Fruit fly (Drosophila melanogaster) whole organism, embryonic: Measurements from ENCODE around the gene zld.

Experiments
- BEAF-32 ChIP-seq: fragments of 200-800 bp; sonication (Bioruptor generic); optimal IDR thresholded peaks from 3 replicates; lab custom pipeline; 2017; ENCODE audit warnings: missing biosample characterization, missing genetic modification characterization, mild to moderate bottlenecking, moderate library complexity, missing genetic modification reagents
- CG10274 ChIP-seq: fragments of 200-800 bp; sonication (Bioruptor generic); optimal IDR thresholded peaks from 3 replicates; lab custom pipeline; 2017; ENCODE audit warnings: missing biosample characterization, mild to moderate bottlenecking, missing genetic modification characterization
- CG11456 ChIP-seq: fragments of 200-800 bp; sonication (Bioruptor generic); IDR thresholded peaks from 3 replicates; pipeline ENCODE4 v1.3.6; 2022; ENCODE audit warnings: missing biosample characterization, missing genetic modification characterization
- CG12942 ChIP-seq: fragments of 200-800 bp; sonication (Bioruptor generic); optimal IDR thresholded peaks from 3 replicates; lab custom pipeline; 2016; ENCODE audit warnings: missing biosample characterization, missing genetic modification characterization
- CG13287 ChIP-seq: fragments of 200-800 bp; sonication (Bioruptor generic); IDR thresholded peaks from 2 replicates; pipeline ENCODE4 v1.3.6; 2022; ENCODE audit warnings: missing biosample characterization, missing genetic modification characterization; ENCODE audit not compliant: partially characterized antibody
- CG15601 ChIP-seq: fragments of 200-800 bp; sonication (Bioruptor generic); optimal IDR thresholded peaks from 3 replicates; lab custom pipeline; 2019; ENCODE audit warnings: missing biosample characterization, mild to moderate bottlenecking, missing genetic modification characterization, moderate library complexity
- CG16863 ChIP-seq: fragments of 200-800 bp; sonication (Bioruptor generic); optimal IDR thresholded peaks from 3 replicates; lab custom pipeline; 2016; ENCODE audit warnings: missing biosample characterization, missing genetic modification characterization
- CG30403 ChIP-seq: fragments of 200-800 bp; sonication (Bioruptor generic); optimal IDR thresholded peaks from 3 replicates; lab custom pipeline; 2016; ENCODE audit warnings: missing biosample characterization, missing genetic modification characterization
- CG30431 ChIP-seq: fragments of 200-800 bp; sonication (Bioruptor generic); optimal IDR thresholded peaks from 2 replicates; lab custom pipeline; 2017; ENCODE audit warnings: missing biosample characterization, missing genetic modification characterization
- CG33557 ChIP-seq: fragments of 200-800 bp; sonication (Bioruptor generic); optimal IDR thresholded peaks from 2 replicates; lab custom pipeline; 2019; ENCODE audit warnings: missing biosample characterization, mild to moderate bottlenecking, missing genetic modification characterization, moderate library complexity
- CG34376 ChIP-seq: fragments of 200-800 bp; sonication (Bioruptor generic); optimal IDR thresholded peaks from 2 replicates; lab custom pipeline; 2018; ENCODE audit warnings: missing biosample characterization, mild to moderate bottlenecking, missing genetic modification characterization
- CG34422 ChIP-seq: fragments of 200-800 bp; sonication (Bioruptor generic); IDR thresholded peaks from 3 replicates; pipeline ENCODE4 v1.3.6; 2022; ENCODE audit warnings: missing biosample characterization, missing genetic modification characterization
- CG3726 ChIP-seq: fragments of 200-800 bp; sonication (Bioruptor generic); IDR thresholded peaks from 3 replicates; pipeline ENCODE4, ENCODE4 v1.3.6; 2022; ENCODE audit warnings: missing biosample characterization, missing genetic modification characterization
- CG3847 ChIP-seq: fragments of 200-800 bp; sonication (Bioruptor generic); IDR thresholded peaks from 2 replicates; pipeline ENCODE4 v1.3.6; 2022; ENCODE audit warnings: missing biosample characterization, missing genetic modification characterization
- CG6683 ChIP-seq: fragments of 200-800 bp; sonication (Bioruptor generic); optimal IDR thresholded peaks from 2 replicates; lab custom pipeline; 2017; ENCODE audit warnings: missing biosample characterization, mild to moderate bottlenecking, missing genetic modification characterization, missing genetic modification reagents
- CoRest ChIP-seq: fragments of 200-800 bp; sonication (Bioruptor generic); optimal IDR thresholded peaks from 3 replicates; lab custom pipeline; 2018; ENCODE audit warnings: missing biosample characterization, mild to moderate bottlenecking, missing genetic modification characterization, moderate library complexity
- Dref ChIP-seq: fragments of 200-800 bp; sonication (Bioruptor generic); IDR thresholded peaks from 2 replicates; pipeline ENCODE4 v1.3.6; 2022; ENCODE audit warnings: missing biosample characterization, missing genetic modification characterization
- Hmx ChIP-seq: fragments of 200-800 bp; sonication (Bioruptor generic); optimal IDR thresholded peaks from 2 replicates; lab custom pipeline; 2016; ENCODE audit warnings: missing biosample characterization, missing genetic modification characterization
- Lpt ChIP-seq: fragments of >200 bp; optimal IDR thresholded peaks from 2 replicates; lab custom pipeline; 2018; ENCODE audit warnings: missing biosample characterization, missing genetic modification characterization
- MBD-R2 ChIP-seq: fragments of 200-800 bp; sonication (Bioruptor generic); IDR thresholded peaks from 2 replicates; pipeline ENCODE4 v1.3.6; 2022; ENCODE audit warnings: missing biosample characterization, missing genetic modification characterization
- MESR4 ChIP-seq: fragments of 200-800 bp; sonication (Bioruptor generic); optimal IDR thresholded peaks from 2 replicates; lab custom pipeline; 2018; ENCODE audit warnings: missing biosample characterization, mild to moderate bottlenecking, missing genetic modification characterization, moderate library complexity
- Max ChIP-seq: fragments of 200-800 bp; sonication (Bioruptor generic); optimal IDR thresholded peaks from 2 replicates; lab custom pipeline; 2016; ENCODE audit warnings: missing biosample characterization, mild to moderate bottlenecking, missing genetic modification characterization
- Med ChIP-seq: fragments of 200-800 bp; sonication (Bioruptor generic); peaks from one replicate; lab custom pipeline; 2016; ENCODE audit warnings: missing biosample characterization, missing genetic modification characterization, mild to moderate bottlenecking, inconsistent platforms, moderate library complexity
- Nf-YB ChIP-seq: fragments of 200-800 bp; sonication (Bioruptor generic); optimal IDR thresholded peaks from 3 replicates; lab custom pipeline; 2019; ENCODE audit warnings: missing biosample characterization, mild to moderate bottlenecking, missing genetic modification characterization, moderate library complexity
- Rx ChIP-seq: fragments of 200-800 bp; sonication (Bioruptor generic); IDR thresholded peaks from 2 replicates; pipeline ENCODE4 v1.3.6; 2022; ENCODE audit warnings: missing biosample characterization, missing genetic modification characterization
- Scr ChIP-seq: fragments of 200-800 bp; sonication (Bioruptor generic); IDR thresholded peaks from 2 replicates; pipeline ENCODE4 v1.3.6; 2022; ENCODE audit warnings: missing biosample characterization, missing genetic modification characterization; ENCODE audit not compliant: partially characterized antibody
- Six4 ChIP-seq: fragments of 200-800 bp; sonication (Bioruptor generic); optimal IDR thresholded peaks from 2 replicates; lab custom pipeline; 2016; ENCODE audit warnings: missing biosample characterization, missing genetic modification characterization
- Sry-δ ChIP-seq: fragments of 200-800 bp; sonication (Bioruptor generic); optimal IDR thresholded peaks from 2 replicates; lab custom pipeline; 2016; ENCODE audit warnings: missing biosample characterization, missing genetic modification characterization
- Stat92E ChIP-seq, 3 experiments: fragments of >200 bp in 2 of 3; fragments of 200-800 bp in 1 of 3; sonication (Bioruptor generic) in 1 of 3; optimal IDR thresholded peaks; 2 replicates each; lab custom pipeline; 2017 to 2019; ENCODE audit warnings: missing biosample characterization in 3 of 3, missing genetic modification characterization in 3 of 3, mild to moderate bottlenecking in 1 of 3, moderate library complexity in 1 of 3
- YL-1 ChIP-seq: fragments of 200-800 bp; sonication (Bioruptor generic); optimal IDR thresholded peaks from 3 replicates; lab custom pipeline; 2017; ENCODE audit warnings: missing biosample characterization, mild to moderate bottlenecking, missing genetic modification characterization
- ac ChIP-seq: fragments of 200-800 bp; sonication (Bioruptor generic); optimal IDR thresholded peaks from 3 replicates; lab custom pipeline; 2017; ENCODE audit warnings: missing biosample characterization, mild to moderate bottlenecking, missing genetic modification characterization
- ato ChIP-seq: fragments of 200-800 bp; sonication (Bioruptor generic); IDR thresholded peaks from 2 replicates; pipeline ENCODE4 v1.3.6; 2022; ENCODE audit warnings: missing biosample characterization, missing genetic modification characterization; ENCODE audit not compliant: partially characterized antibody
- cas ChIP-seq: fragments of 200-800 bp; sonication (Bioruptor generic); IDR thresholded peaks from 2 replicates; pipeline ENCODE4 v1.3.6; 2022; ENCODE audit warnings: missing biosample characterization, missing genetic modification characterization
- crp ChIP-seq, 2 experiments: fragments of 200-800 bp; sonication (Bioruptor generic); optimal IDR thresholded peaks; 2 replicates in 1 of 2; 3 replicates in 1 of 2; lab custom pipeline; 2017; ENCODE audit warnings: missing biosample characterization in 2 of 2, missing genetic modification characterization in 2 of 2, mild to moderate bottlenecking in 1 of 2, moderate library complexity in 1 of 2
- emc ChIP-seq: fragments of 200-800 bp; sonication (Bioruptor generic); optimal IDR thresholded peaks from 2 replicates; lab custom pipeline; 2016; ENCODE audit warnings: missing biosample characterization, missing genetic modification characterization
- fd96Cb ChIP-seq: fragments of 200-800 bp; sonication (Bioruptor generic); optimal IDR thresholded peaks from 2 replicates; lab custom pipeline; 2018; ENCODE audit warnings: missing biosample characterization, mild to moderate bottlenecking, missing genetic modification characterization, moderate library complexity
- ftz-f1 ChIP-seq: fragments of 200-800 bp; sonication (Bioruptor generic); optimal IDR thresholded peaks from 2 replicates; lab custom pipeline; 2016; ENCODE audit warnings: missing biosample characterization, missing genetic modification characterization
- gsb-n ChIP-seq: fragments of 200-800 bp; sonication (Bioruptor generic); optimal IDR thresholded peaks from 3 replicates; lab custom pipeline; 2018; ENCODE audit warnings: missing biosample characterization, mild to moderate bottlenecking, missing genetic modification characterization
- ro ChIP-seq: fragments of 200-800 bp; sonication (Bioruptor generic); IDR thresholded peaks from 2 replicates; pipeline ENCODE4 v1.3.6; 2022; ENCODE audit warnings: missing biosample characterization, missing genetic modification characterization
- sc ChIP-seq, 3 experiments: fragments of >200 bp in 2 of 3; fragments of 200-800 bp in 1 of 3; sonication (Bioruptor generic) in 1 of 3; optimal IDR thresholded peaks; 2 replicates in 2 of 3; 3 replicates in 1 of 3; lab custom pipeline; 2017; ENCODE audit warnings: mild to moderate bottlenecking in 1 of 3, missing biosample characterization in 1 of 3, missing genetic modification characterization in 1 of 3, missing genetic modification reagents in 1 of 3
- sens ChIP-seq: fragments of 200-800 bp; sonication (Bioruptor generic); peaks from one replicate; lab custom pipeline; 2016; ENCODE audit warnings: missing biosample characterization, missing genetic modification characterization
- sr ChIP-seq: fragments of 200-800 bp; sonication (Bioruptor generic); IDR thresholded peaks from 3 replicates; pipeline ENCODE4 v1.3.6; 2022; ENCODE audit warnings: missing biosample characterization, missing genetic modification characterization
- tna ChIP-seq: fragments of 200-800 bp; sonication (Bioruptor generic); IDR thresholded peaks from 2 replicates; pipeline ENCODE4 v1.3.6; 2022; ENCODE audit warnings: missing biosample characterization, missing genetic modification characterization; ENCODE audit not compliant: partially characterized antibody
- trem ChIP-seq: fragments of 200-800 bp; optimal IDR thresholded peaks from 3 replicates; lab custom pipeline; 2019; ENCODE audit warnings: missing biosample characterization, mild to moderate bottlenecking, missing genetic modification characterization, moderate library complexity
- tx ChIP-seq: fragments of 200-800 bp; sonication (Bioruptor generic); optimal IDR thresholded peaks from 2 replicates; lab custom pipeline; 2016; ENCODE audit warnings: missing biosample characterization, missing genetic modification characterization
- unc-4 ChIP-seq: fragments of 200-800 bp; sonication (Bioruptor generic); IDR thresholded peaks from 2 replicates; pipeline ENCODE4 v1.3.6; 2022; ENCODE audit warnings: missing biosample characterization, missing genetic modification characterization; ENCODE audit not compliant: partially characterized antibody
- zfh1 ChIP-seq: fragments of 200-800 bp; sonication (Bioruptor generic); IDR thresholded peaks from 3 replicates; pipeline ENCODE4 v1.3.6; 2022; ENCODE audit warnings: missing biosample characterization, missing genetic modification characterization

Gene zld

DNA sequence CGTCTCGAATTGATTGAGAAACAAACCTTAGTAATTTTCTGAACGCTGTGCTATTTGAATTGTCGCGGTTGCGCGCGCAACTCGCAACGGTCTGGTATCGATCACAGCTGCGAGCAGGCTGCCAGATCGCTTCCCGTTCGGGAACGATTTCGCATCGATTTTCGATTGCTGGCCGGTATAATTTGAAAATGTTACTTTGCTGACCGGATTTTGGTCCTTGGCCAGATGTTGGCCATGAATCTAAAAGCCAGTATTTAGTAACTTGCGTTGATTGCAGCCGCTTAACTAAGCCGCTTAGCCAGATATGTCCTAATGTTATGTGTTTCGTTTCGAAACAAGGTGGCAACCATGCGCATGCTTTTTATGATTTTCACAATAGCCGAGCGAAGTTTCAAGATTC is 34.8 kb downstream of the zld start (continued):
- no peak for TF ChIP-seq CG11456
- peak; percentile 69 for TF ChIP-seq CG3847 (GFP tag; lab: Robert Waterston, UW)
- no peak for TF ChIP-seq ac
- TF ChIP-seq fd96Cb (tag; lab: Kevin White, UChicago): no peak
- peak; percentile 16 for TF ChIP-seq sens (GFP tag; lab: Kevin White, UChicago)
- TF ChIP-seq cas (GFP tag; lab: Robert Waterston, UW): no peak
- TF ChIP-seq Lpt (GFP tag; lab: Kevin White, UChicago): no peak
- no peak for TF ChIP-seq Hmx (GFP tag; lab: Kevin White, UChicago)
- TF ChIP-seq Six4 (GFP tag; lab: Kevin White, UChicago): no peak
- no peak for TF ChIP-seq MESR4 (GFP tag; lab: Kevin White, UChicago)
- no peak for TF ChIP-seq sr
- TF ChIP-seq crp (GFP tag; optimal IDR thresholded peaks at IDR 0.05; lab: Kevin White, UChicago): peak in 1 of 2 experiments; percentile 59
- TF ChIP-seq, all 482 proteins: peak for 84

DNA sequence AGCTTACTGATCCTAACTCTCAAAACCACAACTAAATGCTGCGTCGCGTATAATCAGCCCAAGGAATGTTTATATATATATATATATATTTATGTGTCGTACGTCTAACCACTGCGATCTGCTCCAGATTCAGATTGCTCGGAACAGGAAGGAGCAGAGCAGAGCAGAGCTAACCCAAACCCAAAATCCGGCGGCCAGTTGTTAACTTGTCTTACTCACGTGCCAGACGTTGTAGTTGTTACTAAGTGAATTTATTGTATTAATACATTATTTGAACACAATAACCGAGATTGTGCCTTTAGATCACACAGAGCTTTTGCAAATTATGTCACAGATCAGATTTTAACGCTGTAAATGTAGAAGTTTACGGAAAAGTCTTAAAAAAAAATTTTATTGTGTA is 35.3 kb downstream of the zld start, which contains the start of gene Alr:
Gene Alr, plus strand, starts transcription at position 301 of the 400 bp plus-strand sequence.
- TF ChIP-seq sc (optimal IDR thresholded peaks at IDR 0.05; lab: Kevin White, UChicago) (no peak), sc (GFP tag; optimal IDR thresholded peaks at IDR 0.05; lab: Kevin White, UChicago) (no peak), CG34376 (no peak), Rx (GFP tag; lab: Robert Waterston, UW) (no peak), CG30431 (GFP tag; lab: Kevin White, UChicago) (no peak), zfh1 (GFP tag; lab: Robert Waterston, UW) (no peak), Med (GFP tag; lab: Kevin White, UChicago) (no peak), CG3726 (GFP tag; lab: Robert Waterston, UW) (no peak), CG33557 (no peak), CG6683 (GFP tag; lab: Kevin White, UChicago) (no peak), CG15601 (tag; lab: Kevin White, UChicago) (no peak), ato (GFP tag; lab: Robert Waterston, UW) (no peak), CoRest (no peak), Nf-YB (no peak), ro (GFP tag; lab: Robert Waterston, UW) (no peak), ac (no peak), emc (GFP tag; lab: Kevin White, UChicago) (no peak), CG12942 (GFP tag; lab: Kevin White, UChicago) (no peak)

DNA sequence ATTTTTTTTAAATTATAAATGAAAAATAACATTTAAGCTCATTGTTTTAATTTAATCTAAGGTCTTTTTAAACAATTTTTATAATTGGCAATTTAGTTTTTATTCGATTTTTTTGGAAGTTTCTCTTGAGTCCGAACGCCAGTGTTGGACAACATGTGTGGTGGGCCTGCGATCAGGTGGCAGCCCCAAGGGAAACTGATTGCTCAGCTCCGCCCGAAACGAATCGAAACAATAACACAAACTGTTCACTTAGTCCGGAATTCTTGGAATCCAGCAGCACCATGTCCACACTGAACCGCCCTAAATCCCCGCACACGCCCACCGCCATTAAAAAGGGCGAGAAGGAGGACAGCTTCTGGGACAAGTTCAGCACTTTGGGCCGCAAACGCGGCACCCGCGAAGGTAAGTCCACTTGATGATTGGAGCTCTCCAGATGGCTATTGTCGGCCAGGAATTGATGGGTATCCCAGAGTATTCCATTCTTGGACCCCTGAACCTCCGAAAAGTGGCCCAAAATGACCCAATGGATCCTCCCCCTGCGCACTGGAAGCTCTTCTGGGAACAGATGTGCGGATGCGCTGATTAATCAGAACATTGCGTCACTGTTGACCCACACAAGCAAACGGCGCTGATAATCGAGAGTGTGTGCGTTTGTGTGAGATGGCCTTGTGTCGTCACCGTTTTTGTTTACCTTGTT is 37.3 kb downstream of the zld start, which contains the start of gene parvin:
Gene parvin, plus strand, starts transcription at position 134 of the 697 bp plus-strand sequence.
- TF ChIP-seq Max (no peak), unc-4 (GFP tag; lab: Robert Waterston, UW) (peak; percentile 18; the same call in 1 of the 2 replicates), MBD-R2 (peak; percentile 35; the same call in 1 of the 2 replicates), tx (GFP tag; lab: Kevin White, UChicago) (peak; percentile 52), BEAF-32 (GFP tag; lab: Kevin White, UChicago) (peak; percentile 57), CG30403 (GFP tag; lab: Kevin White, UChicago) (no peak), tna (GFP tag; lab: Robert Waterston, UW) (no peak), Dref (GFP tag; lab: Robert Waterston, UW) (peak; percentile 45; the same call in 1 of the 2 replicates), trem (tag; lab: Kevin White, UChicago) (peak; percentile 7), CG13287 (GFP tag; lab: Robert Waterston, UW) (peak; percentile 19; the same call in 1 of the 2 replicates), ftz-f1 (GFP tag; lab: Kevin White, UChicago) (peak; percentile 69), YL-1 (GFP tag; lab: Kevin White, UChicago) (peak; percentile 50), Sry-δ (GFP tag; lab: Kevin White, UChicago) (peak; percentile 56), Scr (peak; percentile 48), CG34422 (GFP tag; lab: Robert Waterston, UW) (no peak), gsb-n (tag; lab: Kevin White, UChicago) (peak; percentile 51), Stat92E (GFP tag; optimal IDR thresholded peaks at IDR 0.05; lab: Kevin White, UChicago) (peak in 1 of 3 experiments; percentile 33), MESR4 (GFP tag; lab: Kevin White, UChicago) (peak; percentile 86), CG10274 (GFP tag; lab: Kevin White, UChicago) (no peak), CG16863 (GFP tag; lab: Kevin White, UChicago) (no peak)
